Worm (Caenorhabditis elegans) whole organism, L3 larva: Measurements from ENCODE around the gene ttr-3.

Experiments
- ceh-82 ChIP-seq: fragments of 150-350 bp; optimal IDR thresholded peaks from 2 replicates; lab custom pipeline; 2014; ENCODE audit warnings: missing biosample characterization, missing genetic modification characterization
- ceh-9 ChIP-seq: sonication (generic microtip); optimal IDR thresholded peaks from 2 replicates; lab custom pipeline; 2018; ENCODE audit warnings: missing biosample characterization, missing genetic modification characterization
- mdl-1 ChIP-seq: fragments of 150-350 bp; optimal IDR thresholded peaks from 2 replicates; lab custom pipeline; 2014; ENCODE audit warnings: missing biosample characterization, missing genetic modification characterization
- nhr-23 ChIP-seq: fragments of 150-350 bp; optimal IDR thresholded peaks from 2 replicates; lab custom pipeline; 2014; ENCODE audit warnings: missing biosample characterization, missing genetic modification reagents, missing genetic modification characterization
- nhr-77 ChIP-seq: fragments of 150-350 bp; optimal IDR thresholded peaks from 2 replicates; lab custom pipeline; 2014; ENCODE audit warnings: missing biosample characterization, missing genetic modification characterization

ce11 chrIII:9926650-9927049 lies at the start of gene ttr-3:
- TF ChIP-seq ceh-82 (tag; lab: Kevin White, UChicago) = no peak
- no peak for TF ChIP-seq nhr-23 (tag; lab: Kevin White, UChicago)
- no peak for TF ChIP-seq ceh-9 (tag; lab: Kevin White, UChicago)
- TF ChIP-seq nhr-77 (tag; lab: Kevin White, UChicago) = no peak
- no peak for TF ChIP-seq mdl-1 (tag; lab: Kevin White, UChicago)
